Fruit fly (Drosophila melanogaster) whole organism, embryonic: Measurements from ENCODE around the gene CG5541.
A peak's percentile ranks its signal among the peaks of the same experiment; 100 is the strongest.

Experiments
- B-H2 ChIP-seq: fragments of 200-800 bp; sonication (Bioruptor generic); optimal IDR thresholded peaks from 2 replicates; lab custom pipeline; 2018; ENCODE audit warnings: missing biosample characterization, mild to moderate bottlenecking, missing genetic modification characterization
- CG10959 ChIP-seq: fragments of 200-800 bp; sonication (Bioruptor generic); IDR thresholded peaks from 2 replicates; pipeline ENCODE4 v1.3.6; 2022; ENCODE audit warnings: missing biosample characterization, missing genetic modification characterization
- CG10979 ChIP-seq: fragments of 200-800 bp; sonication (Bioruptor generic); optimal IDR thresholded peaks from 2 replicates; lab custom pipeline; 2018; ENCODE audit warnings: missing biosample characterization, mild to moderate bottlenecking, missing genetic modification characterization, moderate library complexity
- CG11696 ChIP-seq: fragments of 200-800 bp; sonication (Bioruptor generic); IDR thresholded peaks from 2 replicates; pipeline ENCODE4 v1.3.6; 2022; ENCODE audit warnings: missing biosample characterization, missing genetic modification characterization
- CG12104 ChIP-seq: fragments of 200-800 bp; sonication (Bioruptor generic); optimal IDR thresholded peaks from 3 replicates; lab custom pipeline; 2016; ENCODE audit warnings: missing biosample characterization, missing genetic modification characterization
- CG12299 ChIP-seq: fragments of 200-800 bp; sonication (Bioruptor generic); optimal IDR thresholded peaks from 2 replicates; lab custom pipeline; 2018; ENCODE audit warnings: missing biosample characterization, mild to moderate bottlenecking, missing genetic modification characterization
- CG15601 ChIP-seq: fragments of 200-800 bp; sonication (Bioruptor generic); optimal IDR thresholded peaks from 3 replicates; lab custom pipeline; 2019; ENCODE audit warnings: missing biosample characterization, mild to moderate bottlenecking, missing genetic modification characterization, moderate library complexity
- CG16813 ChIP-seq: fragments of 200-800 bp; sonication (Bioruptor generic); IDR thresholded peaks from 3 replicates; pipeline ENCODE4 v1.3.6; 2022; ENCODE audit warnings: missing biosample characterization, missing genetic modification characterization; ENCODE audit not compliant: partially characterized antibody
- CG17802 ChIP-seq: fragments of 200-800 bp; sonication (Bioruptor generic); optimal IDR thresholded peaks from 2 replicates; lab custom pipeline; 2018; ENCODE audit warnings: missing biosample characterization, mild to moderate bottlenecking, missing genetic modification characterization, moderate library complexity
- CG17912 ChIP-seq: fragments of 200-800 bp; sonication (Bioruptor generic); optimal IDR thresholded peaks from 2 replicates; lab custom pipeline; 2018; ENCODE audit warnings: missing biosample characterization, mild to moderate bottlenecking, missing genetic modification characterization
- CG1832 ChIP-seq: fragments of 200-800 bp; sonication (Bioruptor generic); optimal IDR thresholded peaks from 2 replicates; lab custom pipeline; 2017; ENCODE audit warnings: missing biosample characterization, mild to moderate bottlenecking, missing genetic modification characterization, inconsistent platforms
- CG2678 ChIP-seq: fragments of 200-800 bp; sonication (Bioruptor generic); optimal IDR thresholded peaks from 3 replicates; lab custom pipeline; 2019; ENCODE audit warnings: missing biosample characterization, mild to moderate bottlenecking, missing genetic modification characterization, moderate library complexity
- CG32772 ChIP-seq: fragments of 200-800 bp; sonication (Bioruptor generic); IDR thresholded peaks from 2 replicates; pipeline ENCODE4 v1.3.6; 2022; ENCODE audit warnings: missing biosample characterization, missing genetic modification characterization
- CG3281 ChIP-seq: fragments of 200-800 bp; sonication (Bioruptor generic); optimal IDR thresholded peaks from 3 replicates; lab custom pipeline; 2017; ENCODE audit warnings: missing biosample characterization, mild to moderate bottlenecking, missing genetic modification characterization
- CG34422 ChIP-seq: fragments of 200-800 bp; sonication (Bioruptor generic); IDR thresholded peaks from 3 replicates; pipeline ENCODE4 v1.3.6; 2022; ENCODE audit warnings: missing biosample characterization, missing genetic modification characterization
- CG4282 ChIP-seq: fragments of 200-800 bp; sonication (Bioruptor generic); optimal IDR thresholded peaks from 2 replicates; lab custom pipeline; 2016; ENCODE audit warnings: missing biosample characterization, missing genetic modification characterization
- CG4707 ChIP-seq: fragments of 200-800 bp; sonication (Bioruptor generic); optimal IDR thresholded peaks from 2 replicates; lab custom pipeline; 2018; ENCODE audit warnings: missing biosample characterization, mild to moderate bottlenecking, missing genetic modification characterization, moderate library complexity
- CG6689 ChIP-seq: fragments of 200-800 bp; sonication (Bioruptor generic); IDR thresholded peaks from 2 replicates; pipeline ENCODE4 v1.3.6; 2022; ENCODE audit warnings: missing biosample characterization, missing genetic modification characterization
- CG7271 ChIP-seq: fragments of 200-800 bp; sonication (Bioruptor generic); optimal IDR thresholded peaks from 2 replicates; lab custom pipeline; 2018; ENCODE audit warnings: missing biosample characterization, mild to moderate bottlenecking, missing genetic modification characterization, moderate library complexity
- CG7786 ChIP-seq: fragments of 200-800 bp; sonication (Bioruptor generic); optimal IDR thresholded peaks from 2 replicates; lab custom pipeline; 2016; ENCODE audit warnings: missing biosample characterization, missing genetic modification characterization
- CG9817 ChIP-seq: fragments of 200-800 bp; sonication (Bioruptor generic); optimal IDR thresholded peaks from 2 replicates; lab custom pipeline; 2018; ENCODE audit warnings: missing biosample characterization, mild to moderate bottlenecking, missing genetic modification characterization, moderate library complexity
- Fer1 ChIP-seq: fragments of 200-800 bp; sonication (Bioruptor generic); optimal IDR thresholded peaks from 2 replicates; lab custom pipeline; 2017; ENCODE audit warnings: missing biosample characterization, mild to moderate bottlenecking, missing genetic modification characterization
- Hmr ChIP-seq: fragments of 200-800 bp; sonication (Bioruptor generic); optimal IDR thresholded peaks from 3 replicates; lab custom pipeline; 2017; ENCODE audit warnings: mild to moderate bottlenecking, missing biosample characterization, missing genetic modification reagents, missing genetic modification characterization
- MBD-R2 ChIP-seq: fragments of 200-800 bp; sonication (Bioruptor generic); IDR thresholded peaks from 2 replicates; pipeline ENCODE4 v1.3.6; 2022; ENCODE audit warnings: missing biosample characterization, missing genetic modification characterization
- Mad ChIP-seq: fragments of 200-800 bp; sonication (Bioruptor generic); optimal IDR thresholded peaks from 2 replicates; lab custom pipeline; 2016; ENCODE audit warnings: missing biosample characterization, missing genetic modification characterization
- Opbp ChIP-seq: fragments of 200-800 bp; sonication (Bioruptor generic); IDR thresholded peaks from 3 replicates; pipeline ENCODE4 v1.3.6; 2022; ENCODE audit warnings: missing biosample characterization, missing genetic modification characterization; ENCODE audit not compliant: partially characterized antibody
- Taf1 ChIP-seq: fragments of 200-800 bp; sonication (Bioruptor generic); IDR thresholded peaks from 2 replicates; pipeline ENCODE4 v1.3.6; 2022; ENCODE audit warnings: missing biosample characterization, missing genetic modification characterization
- amos ChIP-seq: fragments of 200-800 bp; sonication (Bioruptor generic); IDR thresholded peaks from 2 replicates; pipeline ENCODE4 v1.3.6; 2022; ENCODE audit warnings: missing biosample characterization, missing genetic modification characterization; ENCODE audit not compliant: partially characterized antibody
- ato ChIP-seq: fragments of 200-800 bp; sonication (Bioruptor generic); IDR thresholded peaks from 2 replicates; pipeline ENCODE4 v1.3.6; 2022; ENCODE audit warnings: missing biosample characterization, missing genetic modification characterization; ENCODE audit not compliant: partially characterized antibody
- bigmax ChIP-seq: fragments of 200-800 bp; sonication (Bioruptor generic); optimal IDR thresholded peaks from 2 replicates; lab custom pipeline; 2018; ENCODE audit warnings: missing biosample characterization, mild to moderate bottlenecking, missing genetic modification characterization
- bsh ChIP-seq, 2 experiments: fragments of 200-800 bp; sonication (Bioruptor generic); optimal IDR thresholded peaks; 2 replicates each; lab custom pipeline; 2017 to 2018; ENCODE audit warnings: mild to moderate bottlenecking in 2 of 2, missing biosample characterization in 2 of 2, missing genetic modification characterization in 2 of 2, moderate library complexity in 1 of 2
- btn ChIP-seq: fragments of 200-800 bp; sonication (Bioruptor generic); optimal IDR thresholded peaks from 2 replicates; lab custom pipeline; 2016; ENCODE audit warnings: missing biosample characterization, missing genetic modification characterization
- crc ChIP-seq: fragments of 200-800 bp; sonication (Bioruptor generic); optimal IDR thresholded peaks from 2 replicates; lab custom pipeline; 2016; ENCODE audit warnings: missing biosample characterization, missing genetic modification characterization
- crol ChIP-seq: fragments of 200-800 bp; sonication (Bioruptor generic); IDR thresholded peaks from 2 replicates; pipeline ENCODE4 v1.3.6; 2022; ENCODE audit warnings: missing biosample characterization, missing genetic modification characterization
- da ChIP-seq: fragments of 200-800 bp; sonication (Bioruptor generic); optimal IDR thresholded peaks from 2 replicates; lab custom pipeline; 2016; ENCODE audit warnings: missing biosample characterization, missing genetic modification characterization
- dm ChIP-seq: fragments of 200-800 bp; sonication (Bioruptor generic); optimal IDR thresholded peaks from 3 replicates; lab custom pipeline; 2016; ENCODE audit warnings: missing biosample characterization, missing genetic modification characterization
- emc ChIP-seq: fragments of 200-800 bp; sonication (Bioruptor generic); optimal IDR thresholded peaks from 2 replicates; lab custom pipeline; 2016; ENCODE audit warnings: missing biosample characterization, missing genetic modification characterization
- gcm ChIP-seq: fragments of 200-800 bp; sonication (Bioruptor generic); optimal IDR thresholded peaks from 2 replicates; lab custom pipeline; 2019; ENCODE audit warnings: missing biosample characterization, mild to moderate bottlenecking, missing genetic modification characterization, moderate library complexity
- gsb ChIP-seq: fragments of 200-800 bp; sonication (Bioruptor generic); IDR thresholded peaks from 2 replicates; pipeline ENCODE4 v1.3.6; 2022; ENCODE audit warnings: missing biosample characterization, missing genetic modification characterization
- h ChIP-seq: fragments of >200 bp; optimal IDR thresholded peaks from 2 replicates; lab custom pipeline; 2017
- hth ChIP-seq: fragments of >200 bp; optimal IDR thresholded peaks from 2 replicates; lab custom pipeline; 2017; ENCODE audit warnings: inconsistent platforms
- inv ChIP-seq: fragments of 200-800 bp; sonication (Bioruptor generic); IDR thresholded peaks from 2 replicates; pipeline ENCODE4 v1.3.6; 2022; ENCODE audit warnings: missing biosample characterization, missing genetic modification characterization; ENCODE audit not compliant: partially characterized antibody
- kah ChIP-seq: fragments of 200-800 bp; sonication (Bioruptor generic); optimal IDR thresholded peaks from 2 replicates; lab custom pipeline; 2018; ENCODE audit warnings: missing biosample characterization, mild to moderate bottlenecking, missing genetic modification characterization
- kni ChIP-seq: fragments of 200-800 bp; sonication (Bioruptor generic); optimal IDR thresholded peaks from 3 replicates; lab custom pipeline; 2017; ENCODE audit warnings: mild to moderate bottlenecking, missing biosample characterization, missing genetic modification reagents, missing genetic modification characterization
- p53 ChIP-seq: fragments of 200-800 bp; sonication (Bioruptor generic); optimal IDR thresholded peaks from 2 replicates; lab custom pipeline; 2016; ENCODE audit warnings: missing biosample characterization, missing genetic modification characterization
- pan ChIP-seq, 4 experiments: fragments of >200 bp in 3 of 4; fragments of 200-800 bp in 1 of 4; sonication (Bioruptor generic) in 1 of 4; optimal IDR thresholded peaks in 3 of 4; IDR thresholded peaks in 1 of 4; 2 replicates each; pipeline versions ENCODE4 v1.3.6 to Lab custom; 2017 to 2022; ENCODE audit warnings: missing biosample characterization in 2 of 4, missing genetic modification characterization in 2 of 4, mixed read lengths in 1 of 4
- row ChIP-seq: fragments of 200-800 bp; sonication (Bioruptor generic); IDR thresholded peaks from 3 replicates; pipeline ENCODE4 v1.3.6; 2022; ENCODE audit warnings: missing biosample characterization, missing genetic modification characterization
- so ChIP-seq: fragments of 200-800 bp; sonication (Bioruptor generic); IDR thresholded peaks from 3 replicates; pipeline ENCODE4 v1.3.6; 2022; ENCODE audit warnings: missing biosample characterization, missing genetic modification characterization
- tgo ChIP-seq: fragments of 200-800 bp; sonication (Bioruptor generic); IDR thresholded peaks from 3 replicates; pipeline ENCODE4 v1.3.6; 2022; ENCODE audit warnings: missing biosample characterization, missing genetic modification characterization
- toy ChIP-seq: fragments of 200-800 bp; sonication (Bioruptor generic); IDR thresholded peaks from 2 replicates; pipeline ENCODE4 v1.3.6; 2022; ENCODE audit warnings: missing biosample characterization, missing genetic modification characterization

Gene CG5541

DNA sequence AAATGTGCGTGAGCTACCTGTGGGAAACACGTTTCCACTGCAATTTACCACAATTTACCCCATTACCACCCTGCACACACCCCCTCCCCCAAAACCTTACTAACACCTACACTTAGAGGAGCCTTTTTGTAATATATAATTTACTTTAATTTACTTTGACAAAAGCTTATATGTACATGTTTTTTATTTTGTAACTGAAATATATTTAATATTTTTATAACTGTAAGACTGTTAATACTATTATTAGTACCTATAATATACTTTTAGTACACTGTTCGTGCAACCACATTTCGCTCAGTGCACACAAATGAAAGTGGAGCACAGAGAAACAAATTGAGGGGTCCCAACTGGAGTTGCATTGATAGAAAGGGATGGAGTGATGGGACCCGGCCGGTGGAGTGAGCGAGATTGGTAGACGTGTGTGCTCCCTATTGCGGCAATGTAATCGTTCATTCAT is 22.9 kb upstream of the CG5541 start (continued):
- peak; percentile 71 for TF ChIP-seq Fer1 (GFP tag; lab: Kevin White, UChicago)
- TF ChIP-seq CG16813 (GFP tag; lab: Robert Waterston, UW), result no peak
- peak; percentile 92 for TF ChIP-seq CG2678 (tag; lab: Kevin White, UChicago)
- no peak for TF ChIP-seq dm (GFP tag; lab: Kevin White, UChicago)
- TF ChIP-seq CG10959 (GFP tag; lab: Robert Waterston, UW), result peak; percentile 71
- TF ChIP-seq CG7786 (GFP tag; lab: Kevin White, UChicago), result no peak
- TF ChIP-seq CG32772 (GFP tag; lab: Robert Waterston, UW), result peak; percentile 85
- no peak for TF ChIP-seq B-H2 (GFP tag; lab: Kevin White, UChicago)
- peak; percentile 93 for TF ChIP-seq CG15601 (tag; lab: Kevin White, UChicago)
- TF ChIP-seq p53, result no peak
- TF ChIP-seq ato (GFP tag; lab: Robert Waterston, UW), result no peak
- TF ChIP-seq da (GFP tag; lab: Kevin White, UChicago), result no peak
- TF ChIP-seq hth (lab: Kevin White, UChicago), result no peak
- TF ChIP-seq CG4707 (GFP tag; lab: Kevin White, UChicago), result peak; percentile 80
- peak; percentile 91 for TF ChIP-seq CG6689
- TF ChIP-seq crc (GFP tag; lab: Kevin White, UChicago), result no peak
- TF ChIP-seq bigmax, result no peak
- TF ChIP-seq CG7271, result peak; percentile 9
- no peak for TF ChIP-seq h
- TF ChIP-seq inv (GFP tag; lab: Robert Waterston, UW), result no peak
- no peak for TF ChIP-seq toy
- peak; percentile 96 for TF ChIP-seq CG10979 (tag; lab: Kevin White, UChicago)
- TF ChIP-seq row, result peak; percentile 86
- TF ChIP-seq CG34422 (GFP tag; lab: Robert Waterston, UW), result peak; percentile 78; the same call in 2 of the 3 replicates
- peak; percentile 82 for TF ChIP-seq tgo (GFP tag; lab: Robert Waterston, UW)
- TF ChIP-seq Taf1 (GFP tag; lab: Robert Waterston, UW), result no peak
- TF ChIP-seq Mad (GFP tag; lab: Kevin White, UChicago), result peak; percentile 31
- TF ChIP-seq btn (GFP tag; lab: Kevin White, UChicago), result no peak
- peak in 1 of 2 experiments; percentile 97 for TF ChIP-seq bsh (GFP tag; optimal IDR thresholded peaks at IDR 0.05; lab: Kevin White, UChicago)
- TF ChIP-seq CG12299 (tag; lab: Kevin White, UChicago), result peak; percentile 69
- TF ChIP-seq CG17802, result peak; percentile 67
- TF ChIP-seq Opbp (GFP tag; lab: Robert Waterston, UW), result 0 out of 3 replicates have a peak, but pooled peaks have one; percentile 10
- TF ChIP-seq kni (GFP tag; lab: Kevin White, UChicago), result peak; percentile 97
- peak; percentile 67 for TF ChIP-seq CG1832 (GFP tag; lab: Kevin White, UChicago)
- TF ChIP-seq CG12104 (GFP tag; lab: Kevin White, UChicago), result peak; percentile 54
- TF ChIP-seq Hmr (GFP tag; lab: Kevin White, UChicago), result peak; percentile 57
- peak; percentile 70; the same call in 1 of the 3 replicates for TF ChIP-seq so (GFP tag; lab: Robert Waterston, UW)
- TF ChIP-seq gsb (GFP tag; lab: Robert Waterston, UW), result no peak
- peak; percentile 92 for TF ChIP-seq gcm (GFP tag; lab: Kevin White, UChicago)
- TF ChIP-seq pan (optimal IDR thresholded peaks at IDR 0.05; lab: Kevin White, UChicago), result no peak
- peak in 1 of 2 experiments; percentile 68 for TF ChIP-seq pan (GFP tag; optimal IDR thresholded peaks at IDR 0.05 in 1 of 2, IDR thresholded peaks at IDR 0.05 in 1 of 2)
- TF ChIP-seq MBD-R2, result no peak
- TF ChIP-seq CG9817, result peak; percentile 62
- peak; percentile 76 for TF ChIP-seq crol (GFP tag; lab: Robert Waterston, UW)
- no peak for TF ChIP-seq emc (GFP tag; lab: Kevin White, UChicago)
- peak; percentile 52 for TF ChIP-seq CG3281 (GFP tag; lab: Kevin White, UChicago)
- TF ChIP-seq amos (GFP tag; lab: Robert Waterston, UW), result no peak
- TF ChIP-seq CG11696 (GFP tag; lab: Robert Waterston, UW), result peak; percentile 48; the same call in 1 of the 2 replicates
- TF ChIP-seq CG17912 (GFP tag; lab: Kevin White, UChicago), result no peak
- TF ChIP-seq CG4282 (GFP tag; lab: Kevin White, UChicago), result no peak
- TF ChIP-seq kah (GFP tag; lab: Kevin White, UChicago), result peak; percentile 70
